Worm (Caenorhabditis elegans) whole organism, late embryonic: ENCODE data around the gene C25H3.17.

ENCODE experiments used
- ceh-24 ChIP-seq: sonication (generic microtip); optimal IDR thresholded peaks from 2 replicates; lab custom pipeline; 2016; ENCODE audit warnings: mild to moderate bottlenecking, missing genetic modification characterization, missing compliant biosample characterization
- eyg-1 ChIP-seq: sonication (generic microtip); optimal IDR thresholded peaks from 2 replicates; lab custom pipeline; 2016; ENCODE audit warnings: missing genotype, missing genetic modification characterization, missing compliant biosample characterization
- hlh-6 ChIP-seq: sonication (generic microtip); optimal IDR thresholded peaks from 2 replicates; lab custom pipeline; 2016; ENCODE audit warnings: missing genotype, missing genetic modification characterization, missing compliant biosample characterization
- pha-4 ChIP-seq: fragments of 150-350 bp; optimal IDR thresholded peaks from 2 replicates; lab custom pipeline; 2018; ENCODE audit warnings: missing biosample characterization, missing genetic modification reagents, missing genetic modification characterization

- TF ChIP-seq ceh-24 (tag; lab: Kevin White, UChicago) (no peak), eyg-1 (no peak), hlh-6 (tag; lab: Kevin White, UChicago) (no peak), pha-4 (tag; lab: Kevin White, UChicago) (no peak)
These were observed 38.7 kb upstream of the C25H3.17 start for ce11 chrII:5708154-5708553.
